Worm (Caenorhabditis elegans) whole organism, midembryonic: ENCODE results near the gene F41E7.2.

Source experiments
- T22C8.4 ChIP-seq: fragments of 200-800 bp; sonication (Bioruptor generic); IDR thresholded peaks from 2 replicates; pipeline ENCODE4 v1.3.6; 2022; ENCODE audit warnings: missing genetic modification characterization, missing compliant biosample characterization
- cog-1 ChIP-seq: sonication (generic microtip); optimal IDR thresholded peaks from 2 replicates; lab custom pipeline; 2016; ENCODE audit warnings: missing genetic modification characterization, missing compliant biosample characterization
- flt-1 ChIP-seq: fragments of 200-800 bp; sonication (Bioruptor generic); IDR thresholded peaks from 2 replicates; pipeline ENCODE4 v1.3.6; 2022; ENCODE audit warnings: missing genetic modification characterization, missing compliant biosample characterization
- klf-2 ChIP-seq: fragments of 200-800 bp; sonication (Bioruptor generic); conservative IDR thresholded peaks from 2 replicates; pipeline ENCODE4 v1.3.6; 2022; ENCODE audit warnings: missing genetic modification reagents, missing genetic modification characterization, missing compliant biosample characterization
- ztf-29 ChIP-seq: fragments of 200-800 bp; sonication (Bioruptor generic); IDR thresholded peaks from 2 replicates; pipeline ENCODE4 v1.3.6; 2022; ENCODE audit warnings: missing genetic modification reagents, missing genetic modification characterization, missing compliant biosample characterization

- TF ChIP-seq flt-1 (GFP tag; lab: Robert Waterston, UW) (no peak), ztf-29 (GFP tag; lab: Robert Waterston, UW) (no peak), klf-2 (GFP tag; lab: Robert Waterston, UW) (no peak), cog-1 (tag; lab: Kevin White, UChicago) (no peak), T22C8.4 (no peak)
These were observed 44.9 kb downstream of the F41E7.2 start for ce11 chrX:10318437-10318836.
